Worm (Caenorhabditis elegans): ENCODE data around the gene irg-4.

Gene irg-4

ce11 chrIV:12398437-12398836 is 37.2 kb upstream of the irg-4 start, which contains the start of gene acs-20:
Gene acs-20, minus strand, starts transcription at chrIV:12398706.
- TF ChIP-seq ama-1 (optimal IDR thresholded peaks at IDR 0.05) (no peak), lin-39 (tag; optimal IDR thresholded peaks at IDR 0.05) (no peak), egl-5 (tag; optimal IDR thresholded peaks at IDR 0.05) (no peak), elt-1 (tag; optimal IDR thresholded peaks at IDR 0.05) (no peak), lin-15B (tag; optimal IDR thresholded peaks at IDR 0.05) (no peak), fkh-10 (GFP tag; optimal IDR thresholded peaks at IDR 0.05) (no peak), jun-1 (tag; optimal IDR thresholded peaks at IDR 0.05) (no peak)

- TF ChIP-seq aly-2 (tag; optimal IDR thresholded peaks at IDR 0.05) (no peak), pqm-1 (tag; optimal IDR thresholded peaks at IDR 0.05) (peak; percentile 19), elt-3 (tag; optimal IDR thresholded peaks at IDR 0.05) (peak in 1 of 3 experiments; percentile 83), elt-2 (tag; optimal IDR thresholded peaks at IDR 0.05) (peak; percentile 85), nhr-25 (tag; optimal IDR thresholded peaks at IDR 0.05) (peak; percentile 44)
Observed at ce11 chrIV:12399983-12400382, 35.6 kb upstream of the irg-4 start.

ce11 chrIV:12403440-12403839 is 32.2 kb upstream of the irg-4 start:
- TF ChIP-seq fkh-10 (GFP tag; optimal IDR thresholded peaks at IDR 0.05) (no peak), unc-39 (tag; optimal IDR thresholded peaks at IDR 0.05) (no peak), elt-1 (tag; optimal IDR thresholded peaks at IDR 0.05) (no peak), nhr-28 (tag; optimal IDR thresholded peaks at IDR 0.05) (no peak), ceh-82 (tag; optimal IDR thresholded peaks at IDR 0.05) (no peak), ZK546.5 (tag; optimal IDR thresholded peaks at IDR 0.05) (no peak), nhr-25 (tag; optimal IDR thresholded peaks at IDR 0.05) (peak; percentile 68), jun-1 (tag; optimal IDR thresholded peaks at IDR 0.05) (no peak), nhr-23 (tag; optimal IDR thresholded peaks at IDR 0.05) (peak; percentile 91), daf-12 (tag; optimal IDR thresholded peaks at IDR 0.05) (no peak), ceh-28 (tag; optimal IDR thresholded peaks at IDR 0.05) (no peak), mdl-1 (tag; optimal IDR thresholded peaks at IDR 0.05) (no peak), mml-1 (tag; optimal IDR thresholded peaks at IDR 0.05) (no peak), lin-15B (tag; optimal IDR thresholded peaks at IDR 0.05) (no peak), elt-3 (tag; optimal IDR thresholded peaks at IDR 0.05) (peak in 1 of 3 experiments; percentile 1), sea-2 (GFP tag; optimal IDR thresholded peaks at IDR 0.05) (no peak), fos-1 (tag; optimal IDR thresholded peaks at IDR 0.05) (no peak), nhr-43 (tag; optimal IDR thresholded peaks at IDR 0.05; ENCODE audit: poor library complexity, severe bottlenecking) (peak; percentile 68)

- no peak for TF ChIP-seq ceh-16 (tag; optimal IDR thresholded peaks at IDR 0.05)
- peak; percentile 89 for TF ChIP-seq nhr-25 (tag; optimal IDR thresholded peaks at IDR 0.05)
- TF ChIP-seq elt-2 (tag; optimal IDR thresholded peaks at IDR 0.05) = peak; percentile 48
- TF ChIP-seq lin-39 (tag; optimal IDR thresholded peaks at IDR 0.05) = peak; percentile 98
- peak; percentile 3 for TF ChIP-seq ama-1 (optimal IDR thresholded peaks at IDR 0.05)
- TF ChIP-seq jun-1 (tag; optimal IDR thresholded peaks at IDR 0.05) = peak; percentile 30
- TF ChIP-seq nhr-76 (tag; optimal IDR thresholded peaks at IDR 0.05) = no peak
- no peak for TF ChIP-seq eor-1 (tag; optimal IDR thresholded peaks at IDR 0.05)
- TF ChIP-seq hmg-11 (tag; optimal IDR thresholded peaks at IDR 0.05) = peak; percentile 57
- TF ChIP-seq pqm-1 (tag; optimal IDR thresholded peaks at IDR 0.05) = peak; percentile 63
- peak; percentile 37 for TF ChIP-seq skn-1 (tag; optimal IDR thresholded peaks at IDR 0.05)
- no peak for TF ChIP-seq ztf-11 (tag; optimal IDR thresholded peaks at IDR 0.05)
- TF ChIP-seq fkh-10 (GFP tag; optimal IDR thresholded peaks at IDR 0.05) = peak; percentile 81
- TF ChIP-seq lin-15B (tag; optimal IDR thresholded peaks at IDR 0.05) = peak; percentile 97
- no peak for TF ChIP-seq mml-1 (tag; optimal IDR thresholded peaks at IDR 0.05)
- TF ChIP-seq nhr-67 (tag; optimal IDR thresholded peaks at IDR 0.05) = no peak
- peak; percentile 92 for TF ChIP-seq nfya-1 (tag; optimal IDR thresholded peaks at IDR 0.05; ENCODE audit: insufficient read depth)
- peak; percentile 6 for TF ChIP-seq ceh-82 (tag; optimal IDR thresholded peaks at IDR 0.05)
- TF ChIP-seq nhr-12 (tag; optimal IDR thresholded peaks at IDR 0.05) = no peak
- TF ChIP-seq nhr-43 (tag; optimal IDR thresholded peaks at IDR 0.05; ENCODE audit: poor library complexity, severe bottlenecking) = peak; percentile 64
- no peak for TF ChIP-seq zag-1 (tag; optimal IDR thresholded peaks at IDR 0.05)
- TF ChIP-seq aly-2 (tag; optimal IDR thresholded peaks at IDR 0.05) = no peak
- no peak for TF ChIP-seq daf-12 (tag; optimal IDR thresholded peaks at IDR 0.05)
- peak; percentile 9 for TF ChIP-seq nhr-11 (tag; optimal IDR thresholded peaks at IDR 0.05)
- no peak for TF ChIP-seq mdl-1 (tag; optimal IDR thresholded peaks at IDR 0.05)
- no peak for TF ChIP-seq lsy-12 (tag; optimal IDR thresholded peaks at IDR 0.05)
- no peak for TF ChIP-seq egl-27 (tag; optimal IDR thresholded peaks at IDR 0.05)
- TF ChIP-seq fos-1 (tag; optimal IDR thresholded peaks at IDR 0.05) = no peak
- TF ChIP-seq tbx-2 (tag; optimal IDR thresholded peaks at IDR 0.05) = no peak
- no peak for TF ChIP-seq elt-3 (tag; optimal IDR thresholded peaks at IDR 0.05)
- TF ChIP-seq unc-39 (tag; optimal IDR thresholded peaks at IDR 0.05) = no peak
- TF ChIP-seq ceh-9 (tag; optimal IDR thresholded peaks at IDR 0.05) = no peak
- TF ChIP-seq ZK546.5 (tag; optimal IDR thresholded peaks at IDR 0.05) = no peak
- TF ChIP-seq unc-62 (GFP tag; optimal IDR thresholded peaks at IDR 0.05) = no peak
- TF ChIP-seq ztf-4 (tag; optimal IDR thresholded peaks at IDR 0.05) = no peak
- no peak for TF ChIP-seq elt-1 (tag; optimal IDR thresholded peaks at IDR 0.05)
- TF ChIP-seq pha-4 (tag; optimal IDR thresholded peaks at IDR 0.05) = no peak
- peak; percentile 66 for TF ChIP-seq snpc-4 (tag; optimal IDR thresholded peaks at IDR 0.05)
- TF ChIP-seq egl-5 (tag; optimal IDR thresholded peaks at IDR 0.05) = peak; percentile 91
- peak; percentile 85 for TF ChIP-seq nhr-23 (tag; optimal IDR thresholded peaks at IDR 0.05)
- no peak for TF ChIP-seq nhr-77 (tag; optimal IDR thresholded peaks at IDR 0.05)
- TF ChIP-seq ceh-28 (tag; optimal IDR thresholded peaks at IDR 0.05) = peak; percentile 46
Observed at ce11 chrIV:12404137-12404536, 31.5 kb upstream of the irg-4 start, which contains the start of gene gex-3. Gene gex-3, plus strand, starts transcription at chrIV:12404431.

All from whole organism, L3 larva.